Fruit fly (Drosophila melanogaster) whole organism, wandering third instar larva: ENCODE measurements around the gene CG32225.

ENCODE experiments used
- Abd-B ChIP-seq: fragments of >200 bp; optimal IDR thresholded peaks from 2 replicates; lab custom pipeline; 2017; ENCODE audit warnings: missing biosample characterization, missing genetic modification characterization
- CG32264 ChIP-seq: fragments of 200-800 bp; sonication (Bioruptor generic); optimal IDR thresholded peaks from 2 replicates; lab custom pipeline; 2016; ENCODE audit warnings: missing biosample characterization, missing genetic modification characterization
- CG9705 ChIP-seq: fragments of 200-800 bp; sonication (Bioruptor generic); optimal IDR thresholded peaks from 2 replicates; lab custom pipeline; 2018; ENCODE audit warnings: missing biosample characterization, mild to moderate bottlenecking, missing genetic modification characterization
- CrebA ChIP-seq: fragments of 200-800 bp; sonication (Bioruptor generic); optimal IDR thresholded peaks from 2 replicates; lab custom pipeline; 2016; ENCODE audit warnings: missing biosample characterization, mild to moderate bottlenecking, missing genetic modification characterization, borderline replicate concordance
- Dfd ChIP-seq: fragments of >200 bp; optimal IDR thresholded peaks from 2 replicates; lab custom pipeline; 2017; ENCODE audit warnings: missing biosample characterization, missing genetic modification characterization
- Dif ChIP-seq: fragments of 200-275, 200-300 bp; sonication (Bioruptor generic); optimal IDR thresholded peaks from 2 replicates; lab custom pipeline; 2018; ENCODE audit warnings: missing biosample characterization, missing genetic modification characterization; ENCODE audit not compliant: partially characterized antibody
- GATAd ChIP-seq: sonication (Bioruptor generic); optimal IDR thresholded peaks from 2 replicates; lab custom pipeline; 2016; ENCODE audit warnings: missing biosample characterization, missing genetic modification characterization
- HLH106 ChIP-seq: fragments of 200-800 bp; optimal IDR thresholded peaks from 3 replicates; lab custom pipeline; 2019; ENCODE audit warnings: missing biosample characterization, mild to moderate bottlenecking, missing genetic modification characterization, moderate library complexity
- Hnf4 ChIP-seq: fragments of 200-800 bp; sonication (Bioruptor generic); optimal IDR thresholded peaks from 2 replicates; lab custom pipeline; 2016; ENCODE audit warnings: missing biosample characterization, mild to moderate bottlenecking, missing genetic modification characterization
- Hr78 ChIP-seq: fragments of >200 bp; optimal IDR thresholded peaks from 2 replicates; lab custom pipeline; 2017; ENCODE audit warnings: missing biosample characterization, missing genetic modification characterization
- Hr83 ChIP-seq: fragments of 200-300 bp; sonication (Bioruptor generic); optimal IDR thresholded peaks from 2 replicates; lab custom pipeline; 2016; ENCODE audit warnings: missing biosample characterization, mild to moderate bottlenecking, missing genetic modification characterization, moderate library complexity; ENCODE audit not compliant: poor library complexity, severe bottlenecking
- Jra ChIP-seq: sonication (Bioruptor generic); optimal IDR thresholded peaks from 2 replicates; lab custom pipeline; 2016; ENCODE audit warnings: missing biosample characterization, missing genetic modification characterization
- Mio ChIP-seq: sonication (Bioruptor generic); optimal IDR thresholded peaks from 2 replicates; lab custom pipeline; 2016; ENCODE audit warnings: missing biosample characterization, missing genetic modification characterization
- Myc ChIP-seq: fragments of >200 bp; optimal IDR thresholded peaks from 2 replicates; lab custom pipeline; 2017
- N ChIP-seq: fragments of >200 bp; optimal IDR thresholded peaks from 2 replicates; lab custom pipeline; 2018; ENCODE audit warnings: missing biosample characterization, missing external identifiers, missing genetic modification characterization
- OdsH ChIP-seq: fragments of 200-800 bp; sonication (Bioruptor generic); optimal IDR thresholded peaks from 2 replicates; lab custom pipeline; 2016; ENCODE audit warnings: missing biosample characterization, mild to moderate bottlenecking, missing genetic modification characterization
- Rel ChIP-seq, 2 experiments: fragments of 200-800 bp; sonication (Bioruptor generic) in 1 of 2; optimal IDR thresholded peaks; 2 replicates in 1 of 2; 3 replicates in 1 of 2; lab custom pipeline; 2016 to 2019; ENCODE audit warnings: mild to moderate bottlenecking in 2 of 2, missing biosample characterization in 2 of 2, missing genetic modification characterization in 2 of 2, moderate library complexity in 1 of 2
- Sp1 ChIP-seq: fragments of 200-800 bp; sonication (Bioruptor generic); optimal IDR thresholded peaks from 3 replicates; lab custom pipeline; 2019; ENCODE audit warnings: missing biosample characterization, mild to moderate bottlenecking, missing genetic modification characterization, moderate library complexity
- Vsx2 ChIP-seq: fragments of 200-300, 225-300 bp; sonication (Bioruptor generic); optimal IDR thresholded peaks from 2 replicates; lab custom pipeline; 2018; ENCODE audit warnings: missing biosample characterization, missing genetic modification characterization; ENCODE audit not compliant: partially characterized antibody
- br ChIP-seq: fragments of 200-800 bp; sonication (Bioruptor generic); optimal IDR thresholded peaks from 2 replicates; lab custom pipeline; 2016; ENCODE audit warnings: missing biosample characterization, missing genetic modification characterization
- brk ChIP-seq: fragments of 200-800 bp; sonication (Bioruptor generic); optimal IDR thresholded peaks from 2 replicates; lab custom pipeline; 2016; ENCODE audit warnings: missing biosample characterization, mild to moderate bottlenecking, missing genetic modification characterization
- dl ChIP-seq, 2 experiments: fragments of 175-275, 200-275 bp in 1 of 2; fragments of 200-275 bp in 1 of 2; sonication (Bioruptor generic); optimal IDR thresholded peaks; lab custom pipeline; 2018; ENCODE audit warnings: mild to moderate bottlenecking in 2 of 2, missing biosample characterization in 2 of 2, missing genetic modification characterization in 2 of 2, moderate library complexity in 2 of 2; ENCODE audit not compliant: partially characterized antibody in 2 of 2, insufficient read depth in 1 of 2
- dmrt93B ChIP-seq: fragments of 200-800 bp; sonication (Bioruptor generic); optimal IDR thresholded peaks from 2 replicates; lab custom pipeline; 2018; ENCODE audit warnings: missing biosample characterization, mild to moderate bottlenecking, missing genetic modification characterization
- dsf ChIP-seq: sonication (Bioruptor generic); optimal IDR thresholded peaks from 2 replicates; lab custom pipeline; 2016; ENCODE audit warnings: missing biosample characterization, missing genetic modification characterization, borderline replicate concordance
- ey ChIP-seq: fragments of 200-800 bp; sonication (Bioruptor generic); optimal IDR thresholded peaks from 2 replicates; lab custom pipeline; 2016; ENCODE audit warnings: missing biosample characterization, missing genetic modification characterization
- foxo ChIP-seq, 2 experiments: fragments of 200-800 bp; sonication (Bioruptor generic); optimal IDR thresholded peaks; 2 replicates in 1 of 2; 3 replicates in 1 of 2; lab custom pipeline; 2016 to 2017; ENCODE audit warnings: missing biosample characterization in 2 of 2, missing genetic modification characterization in 2 of 2
- fru ChIP-seq: fragments of 200-800 bp; sonication (Bioruptor generic); optimal IDR thresholded peaks from 3 replicates; lab custom pipeline; 2016; ENCODE audit warnings: missing biosample characterization, mild to moderate bottlenecking, missing genetic modification characterization
- h ChIP-seq: fragments of 200-800 bp; sonication (Bioruptor generic); optimal IDR thresholded peaks from 3 replicates; lab custom pipeline; 2016; ENCODE audit warnings: missing biosample characterization, mild to moderate bottlenecking, missing genetic modification characterization
- jim ChIP-seq: fragments of 175-275, 200-325 bp; sonication (Bioruptor generic); optimal IDR thresholded peaks from 2 replicates; lab custom pipeline; 2016; ENCODE audit warnings: missing biosample characterization, mild to moderate bottlenecking, missing genetic modification characterization
- lola ChIP-seq: fragments of >200 bp; optimal IDR thresholded peaks from 2 replicates; lab custom pipeline; 2017; ENCODE audit warnings: missing biosample characterization, missing genetic modification characterization
- pan ChIP-seq: fragments of >200 bp; optimal IDR thresholded peaks from 2 replicates; lab custom pipeline; 2017
- psq ChIP-seq: fragments of 200-800 bp; sonication (Bioruptor generic); optimal IDR thresholded peaks from 3 replicates; lab custom pipeline; 2017; ENCODE audit warnings: missing biosample characterization, mild to moderate bottlenecking, missing genetic modification characterization, moderate library complexity
- rgr ChIP-seq: fragments of 200-800 bp; sonication (Bioruptor generic); optimal IDR thresholded peaks from 3 replicates; lab custom pipeline; 2016; ENCODE audit warnings: missing biosample characterization, mild to moderate bottlenecking, missing genetic modification characterization
- sage ChIP-seq: fragments of 200-800 bp; sonication (Bioruptor generic); optimal IDR thresholded peaks from 2 replicates; lab custom pipeline; 2016; ENCODE audit warnings: missing biosample characterization, mild to moderate bottlenecking, missing genetic modification characterization
- sv ChIP-seq: fragments of 200-800 bp; sonication (Bioruptor generic); optimal IDR thresholded peaks from 3 replicates; lab custom pipeline; 2016; ENCODE audit warnings: missing biosample characterization, missing genetic modification characterization
- tai ChIP-seq: sonication (Bioruptor generic); optimal IDR thresholded peaks from 2 replicates; lab custom pipeline; 2016; ENCODE audit warnings: missing biosample characterization, missing genetic modification characterization
- usp ChIP-seq: fragments of >200 bp; optimal IDR thresholded peaks from 2 replicates; lab custom pipeline; 2017; ENCODE audit warnings: missing biosample characterization, missing genetic modification characterization
- woc ChIP-seq: sonication (Bioruptor generic); optimal IDR thresholded peaks from 2 replicates; lab custom pipeline; 2016; ENCODE audit warnings: missing biosample characterization, mild to moderate bottlenecking, missing genetic modification characterization

Gene CG32225

DNA sequence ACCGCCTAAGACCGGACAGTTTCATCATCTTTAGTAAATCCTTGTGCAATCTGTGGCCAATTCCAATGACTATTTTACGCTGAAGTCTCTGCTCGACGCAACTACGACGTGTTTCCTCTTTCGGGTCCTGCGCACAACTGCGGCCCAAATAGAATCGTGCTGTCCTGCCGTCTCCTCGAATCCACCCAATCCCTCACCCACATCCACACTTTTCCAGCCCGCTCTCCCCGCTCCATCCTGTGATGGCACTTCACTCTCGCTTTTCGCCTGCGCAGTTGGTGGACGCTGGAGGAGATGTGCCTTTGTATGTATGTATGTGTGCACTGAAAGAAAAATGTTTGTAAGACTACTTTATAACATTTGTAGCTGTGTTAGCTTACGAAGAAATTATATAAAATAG, at the start of gene CG32225:
Gene CG32225 (minus strand): TSS at position 142 of the 400 bp plus-strand sequence.
- no peak for TF ChIP-seq Dif (GFP tag; lab: Kevin White, UChicago)

DNA sequence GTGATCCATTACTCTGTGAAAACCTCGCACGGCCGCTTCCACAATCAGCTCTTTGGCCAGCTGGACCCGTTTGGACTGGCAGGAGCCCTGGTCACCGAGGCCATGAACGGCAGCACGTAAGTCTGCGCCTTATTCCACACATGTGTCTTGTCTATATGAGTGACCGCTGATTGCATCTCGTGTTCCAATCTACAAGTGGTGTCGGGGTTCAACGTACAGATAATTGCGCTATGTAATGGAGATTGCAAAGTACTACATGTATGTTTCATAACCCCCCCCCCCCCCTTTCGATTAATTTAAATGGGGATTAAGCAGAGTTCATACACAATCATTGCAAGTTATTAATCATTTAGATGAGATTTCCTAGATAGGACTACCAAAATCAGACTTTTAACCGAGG, 48.8 kb upstream of the CG32225 start:
- TF ChIP-seq foxo (GFP tag; optimal IDR thresholded peaks at IDR 0.05; lab: Kevin White, UChicago), result no peak
- no peak for TF ChIP-seq Rel (GFP tag; optimal IDR thresholded peaks at IDR 0.05; lab: Kevin White, UChicago)
- peak; percentile 2 for TF ChIP-seq Rel (tag; optimal IDR thresholded peaks at IDR 0.05; lab: Kevin White, UChicago)
- TF ChIP-seq tai (GFP tag; lab: Kevin White, UChicago), result no peak
- no peak for TF ChIP-seq psq (GFP tag; lab: Kevin White, UChicago)
- no peak for TF ChIP-seq Jra (GFP tag; lab: Kevin White, UChicago)
- TF ChIP-seq usp (GFP tag; lab: Kevin White, UChicago), result no peak

DNA sequence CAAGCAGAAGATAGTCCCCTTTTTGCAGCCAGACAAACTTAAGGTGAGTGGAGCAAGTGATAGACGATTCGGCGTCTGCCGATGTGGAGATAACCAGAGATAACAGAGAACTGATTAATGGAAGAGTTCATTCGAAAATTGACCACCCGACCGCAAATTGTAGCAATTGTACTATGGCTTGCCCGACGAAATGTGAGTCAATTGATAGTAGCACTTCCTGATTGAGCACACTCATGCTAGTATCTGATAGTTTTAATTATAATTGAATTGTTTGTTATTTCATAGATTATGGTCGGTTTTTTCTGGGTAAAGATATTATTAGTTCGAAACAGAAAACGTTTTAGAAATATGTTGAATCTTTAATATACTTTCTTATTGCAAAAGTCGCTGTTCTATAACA, 48.3 kb upstream of the CG32225 start:
- TF ChIP-seq Abd-B (GFP tag; lab: Kevin White, UChicago) (no peak), sage (no peak), tai (GFP tag; lab: Kevin White, UChicago) (no peak)

DNA sequence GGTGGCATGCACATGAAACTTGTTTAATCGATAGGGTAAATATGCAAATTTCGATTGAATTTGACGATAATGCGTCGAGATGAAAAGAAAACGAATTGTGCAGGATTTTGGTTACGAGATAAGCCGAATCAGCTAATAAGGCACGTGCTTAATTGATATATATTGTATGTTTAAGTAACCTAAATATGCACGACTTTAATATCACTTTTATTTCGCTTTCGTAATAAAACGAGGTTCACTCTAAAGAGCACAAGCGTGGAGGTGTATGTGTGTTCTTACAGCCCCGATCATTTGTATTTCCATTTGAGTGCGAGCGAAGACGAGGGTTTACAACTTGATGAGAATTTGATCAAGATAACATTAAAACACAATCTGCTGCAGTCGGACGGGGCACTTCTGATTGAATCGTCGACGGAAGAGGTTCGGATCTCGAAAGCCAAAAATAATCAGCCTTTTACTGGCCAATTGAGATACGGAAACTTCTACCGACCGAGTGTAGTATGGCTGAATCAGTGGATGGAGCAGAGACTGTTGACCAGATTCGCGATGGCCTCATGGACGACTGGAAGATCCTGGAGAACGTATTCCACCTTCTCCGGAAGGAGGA, 47.7 kb upstream of the CG32225 start:
- TF ChIP-seq dl (GFP tag; optimal IDR thresholded peaks at IDR 0.05; lab: Kevin White, UChicago; ENCODE audit: insufficient read depth in 1 of 2, partially characterized antibody in 2 of 2) (no peak), CrebA (GFP tag; lab: Kevin White, UChicago) (no peak), Dfd (GFP tag; lab: Kevin White, UChicago) (no peak), Myc (no peak), dsf (GFP tag; lab: Kevin White, UChicago) (no peak), ey (GFP tag; lab: Kevin White, UChicago) (peak; percentile 51), tai (GFP tag; lab: Kevin White, UChicago) (no peak), Rel (GFP tag; optimal IDR thresholded peaks at IDR 0.05; lab: Kevin White, UChicago) (no peak), Rel (tag; optimal IDR thresholded peaks at IDR 0.05; lab: Kevin White, UChicago) (peak; percentile 70), N (GFP tag; lab: Kevin White, UChicago) (no peak), Sp1 (GFP tag; lab: Kevin White, UChicago) (no peak), sv (GFP tag; lab: Kevin White, UChicago) (no peak), rgr (peak; percentile 13), CG9705 (GFP tag; lab: Kevin White, UChicago) (no peak), Hr83 (GFP tag; lab: Kevin White, UChicago) (peak; percentile 10), Hr78 (GFP tag; lab: Kevin White, UChicago) (no peak), GATAd (GFP tag; lab: Kevin White, UChicago) (no peak), Hnf4 (GFP tag; lab: Kevin White, UChicago) (no peak), jim (GFP tag; lab: Kevin White, UChicago) (no peak), dmrt93B (no peak), Abd-B (GFP tag; lab: Kevin White, UChicago) (no peak), foxo (GFP tag; optimal IDR thresholded peaks at IDR 0.05; lab: Kevin White, UChicago) (no peak), sage (no peak), br (GFP tag; lab: Kevin White, UChicago) (no peak), fru (GFP tag; lab: Kevin White, UChicago) (peak; percentile 57), h (GFP tag; lab: Kevin White, UChicago) (peak; percentile 42), psq (GFP tag; lab: Kevin White, UChicago) (peak; percentile 12), OdsH (GFP tag; lab: Kevin White, UChicago) (peak; percentile 15), woc (GFP tag; lab: Kevin White, UChicago) (no peak), CG32264 (no peak), Mio (GFP tag; lab: Kevin White, UChicago) (no peak), pan (lab: Kevin White, UChicago) (no peak), Jra (GFP tag; lab: Kevin White, UChicago) (no peak), lola (GFP tag; lab: Kevin White, UChicago) (no peak), Vsx2 (no peak), HLH106 (tag; lab: Kevin White, UChicago) (no peak), Dif (GFP tag; lab: Kevin White, UChicago) (no peak), brk (no peak), usp (GFP tag; lab: Kevin White, UChicago) (no peak)
